Worm (Caenorhabditis elegans): Measurements from ENCODE around the gene acr-14.

The acr-14 gene

ce11 chrII:8156845-8157373 lies 20.1 kb downstream of the acr-14 start, which contains the start of the genes tub-1 and tmem-138:
Gene tub-1 (minus strand): TSS chrII:8156945.
Gene tmem-138 (plus strand): TSS chrII:8157323.
- TF ChIP-seq unc-62 (GFP tag; optimal IDR thresholded peaks at IDR 0.05): no peak

ce11 chrII:8152711-8153325 lies 24.2 kb downstream of the acr-14 start:
- no peak for TF ChIP-seq unc-62 (GFP tag; optimal IDR thresholded peaks at IDR 0.05)

ce11 chrII:8149930-8150329 lies 27.1 kb downstream of the acr-14 start, which contains the start of gene F10B5.3:
Gene F10B5.3 (minus strand): TSS chrII:8150030.
- no peak for TF ChIP-seq unc-62 (GFP tag; optimal IDR thresholded peaks at IDR 0.05)

- no peak for TF ChIP-seq unc-62 (GFP tag; optimal IDR thresholded peaks at IDR 0.05)
These were observed 32.5 kb downstream of the acr-14 start, which contains the start of gene F10B5.2 for ce11 chrII:8144543-8144942. Gene F10B5.2 (plus strand): TSS chrII:8144762.

- no peak for TF ChIP-seq unc-62 (GFP tag; optimal IDR thresholded peaks at IDR 0.05)
These were observed 33.6 kb downstream of the acr-14 start, which contains the start of the genes ints-11 and rpl-10 for ce11 chrII:8143278-8143931. Gene ints-11 (minus strand): TSS chrII:8143478. Gene rpl-10 (plus strand): TSS chrII:8143881.

ce11 chrII:8141135-8141534 lies 35.9 kb downstream of the acr-14 start:
- no peak for TF ChIP-seq unc-62 (GFP tag; optimal IDR thresholded peaks at IDR 0.05)

ce11 chrII:8138015-8138546 lies 38.9 kb downstream of the acr-14 start, which contains the start of gene cdc-48.2:
Gene cdc-48.2 (plus strand): TSS chrII:8138496.
- TF ChIP-seq unc-62 (GFP tag; optimal IDR thresholded peaks at IDR 0.05): no peak

ce11 chrII:8137379-8137778 lies 39.6 kb downstream of the acr-14 start:
- no peak for TF ChIP-seq unc-62 (GFP tag; optimal IDR thresholded peaks at IDR 0.05)

- no peak for TF ChIP-seq unc-62 (GFP tag; optimal IDR thresholded peaks at IDR 0.05)
These were observed 40.2 kb downstream of the acr-14 start, which contains the start of gene ctns-1 for ce11 chrII:8136818-8137217. Gene ctns-1 (minus strand): TSS chrII:8136918.

ce11 chrII:8135953-8136352 lies 41.0 kb downstream of the acr-14 start:
- TF ChIP-seq unc-62 (GFP tag; optimal IDR thresholded peaks at IDR 0.05): no peak

- TF ChIP-seq unc-62 (GFP tag; optimal IDR thresholded peaks at IDR 0.05): no peak
These were observed 45.5 kb downstream of the acr-14 start for ce11 chrII:8131413-8131966.

ce11 chrII:8130792-8131191 lies 46.2 kb downstream of the acr-14 start:
- TF ChIP-seq unc-62 (GFP tag; optimal IDR thresholded peaks at IDR 0.05): no peak

ce11 chrII:8129495-8130010 lies 47.4 kb downstream of the acr-14 start, which contains the start of gene ulp-4:
Gene ulp-4 (plus strand): TSS chrII:8129960.
- no peak for TF ChIP-seq unc-62 (GFP tag; optimal IDR thresholded peaks at IDR 0.05)

- no peak for TF ChIP-seq unc-62 (GFP tag; optimal IDR thresholded peaks at IDR 0.05)
These were observed 48.0 kb downstream of the acr-14 start for ce11 chrII:8129040-8129387.

ce11 chrII:8128273-8129039 lies 48.5 kb downstream of the acr-14 start:
- no peak for TF ChIP-seq unc-62 (GFP tag; optimal IDR thresholded peaks at IDR 0.05)

Data from whole organism, dauer.